Worm (Caenorhabditis elegans): ENCODE data around the gene lec-2.

Gene lec-2

ce11 chrII:9994679-9995078, 21.3 kb downstream of the lec-2 start:
- TF ChIP-seq mab-5 (tag; optimal IDR thresholded peaks at IDR 0.05) = no peak
- TF ChIP-seq ZK546.5 (tag; optimal IDR thresholded peaks at IDR 0.05) = no peak
- no peak for TF ChIP-seq crh-2 (tag; optimal IDR thresholded peaks at IDR 0.05)
- no peak for TF ChIP-seq sma-3 (GFP tag; optimal IDR thresholded peaks at IDR 0.05)
- TF ChIP-seq lin-39 (tag; optimal IDR thresholded peaks at IDR 0.05) = no peak
- no peak for TF ChIP-seq ama-1 (optimal IDR thresholded peaks at IDR 0.05)
- TF ChIP-seq blmp-1 (tag; optimal IDR thresholded peaks at IDR 0.05; ENCODE audit: insufficient read depth) = no peak
- no peak for TF ChIP-seq C34F6.9 (tag; optimal IDR thresholded peaks at IDR 0.05)
- TF ChIP-seq mdl-1 (tag; optimal IDR thresholded peaks at IDR 0.05) = no peak
- no peak for TF ChIP-seq nhr-10 (tag; optimal IDR thresholded peaks at IDR 0.05)
- TF ChIP-seq ztf-11 (tag; optimal IDR thresholded peaks at IDR 0.05) = no peak
- no peak for TF ChIP-seq snpc-4 (tag; optimal IDR thresholded peaks at IDR 0.05)
- TF ChIP-seq lin-13 (GFP tag; optimal IDR thresholded peaks at IDR 0.05) = no peak
- no peak for TF ChIP-seq nhr-129 (tag; optimal IDR thresholded peaks at IDR 0.05)
- TF ChIP-seq ztf-4 (tag; optimal IDR thresholded peaks at IDR 0.05) = no peak
- TF ChIP-seq peb-1 (tag; optimal IDR thresholded peaks at IDR 0.05) = no peak
- no peak for TF ChIP-seq ceh-82 (tag; optimal IDR thresholded peaks at IDR 0.05)

- TF ChIP-seq ceh-16 (tag; optimal IDR thresholded peaks at IDR 0.05) (no peak), F13H6.1 (tag; optimal IDR thresholded peaks at IDR 0.05) (peak; percentile 38), lin-13 (GFP tag; optimal IDR thresholded peaks at IDR 0.05) (no peak), sma-9 (GFP tag; optimal IDR thresholded peaks at IDR 0.05) (peak; percentile 22), sma-9 (tag; optimal IDR thresholded peaks at IDR 0.05) (no peak)
Observed at ce11 chrII:9992474-9992873, 23.5 kb downstream of the lec-2 start.

- TF ChIP-seq elt-3 (tag; optimal IDR thresholded peaks at IDR 0.05) (no peak), lin-11 (tag; optimal IDR thresholded peaks at IDR 0.05) (no peak), C34F6.9 (tag; optimal IDR thresholded peaks at IDR 0.05) (no peak), nhr-10 (tag; optimal IDR thresholded peaks at IDR 0.05) (no peak), ZK546.5 (tag; optimal IDR thresholded peaks at IDR 0.05) (no peak), nhr-11 (tag; optimal IDR thresholded peaks at IDR 0.05) (no peak), nhr-23 (tag; optimal IDR thresholded peaks at IDR 0.05) (no peak), lin-13 (GFP tag; optimal IDR thresholded peaks at IDR 0.05) (no peak), nhr-237 (tag; optimal IDR thresholded peaks at IDR 0.05) (no peak), F13H6.1 (tag; optimal IDR thresholded peaks at IDR 0.05) (no peak), unc-39 (tag; optimal IDR thresholded peaks at IDR 0.05) (no peak), ztf-11 (tag; optimal IDR thresholded peaks at IDR 0.05) (no peak), blmp-1 (tag; optimal IDR thresholded peaks at IDR 0.05; ENCODE audit: insufficient read depth) (no peak), snpc-4 (tag; optimal IDR thresholded peaks at IDR 0.05) (no peak), nhr-6 (tag; optimal IDR thresholded peaks at IDR 0.05) (no peak), peb-1 (tag; optimal IDR thresholded peaks at IDR 0.05) (no peak), unc-62 (GFP tag; optimal IDR thresholded peaks at IDR 0.05) (no peak), alr-1 (tag; optimal IDR thresholded peaks at IDR 0.05) (no peak)
Observed at ce11 chrII:9990812-9991211, 25.2 kb downstream of the lec-2 start, which contains the start of gene lec-3. lec-3 (plus strand) TSS chrII:9991112.

- TF ChIP-seq C34F6.9 (tag; optimal IDR thresholded peaks at IDR 0.05) (peak; percentile 37), F13H6.1 (tag; optimal IDR thresholded peaks at IDR 0.05) (peak; percentile 25), lin-13 (GFP tag; optimal IDR thresholded peaks at IDR 0.05) (no peak)
Observed at ce11 chrII:9989533-9989932, 26.4 kb downstream of the lec-2 start.

- no peak for TF ChIP-seq lsy-2 (tag; optimal IDR thresholded peaks at IDR 0.05)
- no peak for TF ChIP-seq Y55F3AM.14 (GFP tag; optimal IDR thresholded peaks at IDR 0.05)
Observed at ce11 chrII:9988620-9989019, 27.4 kb downstream of the lec-2 start.

Data from whole organism, L2 larva.